Fruit fly (Drosophila melanogaster) whole organism, embryonic: ENCODE data around the gene CG43447.

Experiments
- Atf3 ChIP-seq: fragments of 200-800 bp; sonication (Bioruptor generic); optimal IDR thresholded peaks from 3 replicates; lab custom pipeline; 2016; ENCODE audit warnings: missing biosample characterization, missing genetic modification characterization
- CG10321 ChIP-seq: fragments of 200-800 bp; sonication (Bioruptor generic); IDR thresholded peaks from 2 replicates; pipeline ENCODE4 v1.3.6; 2022; ENCODE audit warnings: missing biosample characterization, missing genetic modification characterization
- CG11085 ChIP-seq: fragments of 200-800 bp; sonication (Bioruptor generic); IDR thresholded peaks from 2 replicates; pipeline ENCODE4 v1.3.6; 2022; ENCODE audit warnings: missing biosample characterization, missing genetic modification characterization
- CG11398 ChIP-seq: fragments of 200-800 bp; sonication (Bioruptor generic); optimal IDR thresholded peaks from 2 replicates; lab custom pipeline; 2016; ENCODE audit warnings: missing biosample characterization, missing genetic modification characterization
- CG11504 ChIP-seq: fragments of 200-800 bp; sonication (Bioruptor generic); optimal IDR thresholded peaks from 3 replicates; lab custom pipeline; 2019; ENCODE audit warnings: missing biosample characterization, mild to moderate bottlenecking, missing genetic modification characterization, moderate library complexity
- CG12155 ChIP-seq: fragments of 200-800 bp; sonication (Bioruptor generic); optimal IDR thresholded peaks from 3 replicates; lab custom pipeline; 2016; ENCODE audit warnings: missing biosample characterization, missing genetic modification characterization
- CG13775 ChIP-seq: fragments of 200-800 bp; sonication (Bioruptor generic); optimal IDR thresholded peaks from 3 replicates; lab custom pipeline; 2017; ENCODE audit warnings: missing biosample characterization, mild to moderate bottlenecking, missing genetic modification characterization
- CG14050 ChIP-seq: fragments of 200-800 bp; sonication (Bioruptor generic); IDR thresholded peaks from 3 replicates; pipeline ENCODE4 v1.3.6; 2022; ENCODE audit warnings: missing biosample characterization, missing genetic modification characterization
- CG16813 ChIP-seq: fragments of 200-800 bp; sonication (Bioruptor generic); IDR thresholded peaks from 3 replicates; pipeline ENCODE4 v1.3.6; 2022; ENCODE audit warnings: missing biosample characterization, missing genetic modification characterization; ENCODE audit not compliant: partially characterized antibody
- CG17829 ChIP-seq: fragments of 200-800 bp; optimal IDR thresholded peaks from 2 replicates; lab custom pipeline; 2019; ENCODE audit warnings: missing biosample characterization, mild to moderate bottlenecking, missing genetic modification characterization, moderate library complexity
- CG2120 ChIP-seq: fragments of 200-800 bp; sonication (Bioruptor generic); optimal IDR thresholded peaks from 3 replicates; lab custom pipeline; 2016; ENCODE audit warnings: missing biosample characterization, missing genetic modification characterization
- CG2129 ChIP-seq: fragments of 200-800 bp; sonication (Bioruptor generic); IDR thresholded peaks from 2 replicates; pipeline ENCODE4 v1.3.6; 2022; ENCODE audit warnings: missing biosample characterization, missing genetic modification characterization; ENCODE audit not compliant: partially characterized antibody
- CG2678 ChIP-seq: fragments of 200-800 bp; sonication (Bioruptor generic); optimal IDR thresholded peaks from 3 replicates; lab custom pipeline; 2019; ENCODE audit warnings: missing biosample characterization, mild to moderate bottlenecking, missing genetic modification characterization, moderate library complexity
- CG3407 ChIP-seq: fragments of 200-800 bp; sonication (Bioruptor generic); optimal IDR thresholded peaks from 2 replicates; lab custom pipeline; 2018; ENCODE audit warnings: missing biosample characterization, mild to moderate bottlenecking, missing genetic modification characterization
- CG34376 ChIP-seq: fragments of 200-800 bp; sonication (Bioruptor generic); optimal IDR thresholded peaks from 2 replicates; lab custom pipeline; 2018; ENCODE audit warnings: missing biosample characterization, mild to moderate bottlenecking, missing genetic modification characterization
- CG3847 ChIP-seq: fragments of 200-800 bp; sonication (Bioruptor generic); IDR thresholded peaks from 2 replicates; pipeline ENCODE4 v1.3.6; 2022; ENCODE audit warnings: missing biosample characterization, missing genetic modification characterization
- CG3995 ChIP-seq: fragments of 200-800 bp; sonication (Bioruptor generic); optimal IDR thresholded peaks from 3 replicates; lab custom pipeline; 2016; ENCODE audit warnings: missing biosample characterization, missing genetic modification characterization
- CG42726 ChIP-seq: fragments of 200-800 bp; sonication (Bioruptor generic); IDR thresholded peaks from 2 replicates; pipeline ENCODE4 v1.3.6; 2022; ENCODE audit warnings: missing biosample characterization, missing genetic modification characterization; ENCODE audit not compliant: partially characterized antibody
- CG7745 ChIP-seq: fragments of 200-800 bp; sonication (Bioruptor generic); optimal IDR thresholded peaks from 2 replicates; lab custom pipeline; 2018; ENCODE audit warnings: missing biosample characterization, mild to moderate bottlenecking, missing genetic modification characterization, moderate library complexity
- CG7928 ChIP-seq: fragments of 200-800 bp; sonication (Bioruptor generic); optimal IDR thresholded peaks from 2 replicates; lab custom pipeline; 2017; ENCODE audit warnings: missing biosample characterization, mild to moderate bottlenecking, missing genetic modification characterization
- CG8290 ChIP-seq, 3 experiments: fragments of 200-800 bp; sonication (Bioruptor generic); optimal IDR thresholded peaks; 2 replicates each; lab custom pipeline; 2016 to 2019; ENCODE audit warnings: missing biosample characterization in 3 of 3, missing genetic modification characterization in 3 of 3, mild to moderate bottlenecking in 2 of 3, moderate library complexity in 1 of 3
- CG8478 ChIP-seq: fragments of >200 bp; optimal IDR thresholded peaks from 2 replicates; lab custom pipeline; 2018
- CG8944 ChIP-seq: fragments of 200-800 bp; sonication (Bioruptor generic); optimal IDR thresholded peaks from 3 replicates; lab custom pipeline; 2016; ENCODE audit warnings: missing biosample characterization, missing genetic modification characterization
- D ChIP-seq, 2 experiments: fragments of 200-800 bp in 1 of 2; fragments of >200 bp in 1 of 2; sonication (Bioruptor generic) in 1 of 2; optimal IDR thresholded peaks; 2 replicates in 1 of 2; 3 replicates in 1 of 2; lab custom pipeline; 2017; ENCODE audit warnings: mild to moderate bottlenecking in 1 of 2, missing biosample characterization in 1 of 2, missing genetic modification characterization in 1 of 2, missing genetic modification reagents in 1 of 2
- D19B ChIP-seq: fragments of 200-800 bp; sonication (Bioruptor generic); optimal IDR thresholded peaks from 2 replicates; lab custom pipeline; 2017; ENCODE audit warnings: missing biosample characterization, mild to moderate bottlenecking, missing genetic modification characterization
- Fer2 ChIP-seq: fragments of 200-800 bp; sonication (Bioruptor generic); optimal IDR thresholded peaks from 2 replicates; lab custom pipeline; 2018; ENCODE audit warnings: missing biosample characterization, mild to moderate bottlenecking, missing genetic modification characterization, moderate library complexity
- Hr39 ChIP-seq: fragments of >200 bp; optimal IDR thresholded peaks from 2 replicates; lab custom pipeline; 2017
- Mes4 ChIP-seq: fragments of 200-800 bp; sonication (Bioruptor generic); optimal IDR thresholded peaks from 2 replicates; lab custom pipeline; 2016; ENCODE audit warnings: missing biosample characterization, missing genetic modification characterization
- PHDP ChIP-seq: fragments of 200-800 bp; sonication (Bioruptor generic); optimal IDR thresholded peaks from 3 replicates; lab custom pipeline; 2018; ENCODE audit warnings: missing biosample characterization, mild to moderate bottlenecking, missing genetic modification characterization, moderate library complexity
- Sox100B ChIP-seq: fragments of 200-800 bp; sonication (Bioruptor generic); optimal IDR thresholded peaks from 3 replicates; lab custom pipeline; 2018; ENCODE audit warnings: missing biosample characterization, mild to moderate bottlenecking, missing genetic modification characterization
- abd-A ChIP-seq: fragments of 200-800 bp; sonication (Bioruptor generic); optimal IDR thresholded peaks from 3 replicates; lab custom pipeline; 2019; ENCODE audit warnings: missing biosample characterization, mild to moderate bottlenecking, missing genetic modification characterization, moderate library complexity
- ase ChIP-seq: fragments of 200-800 bp; sonication (Bioruptor generic); IDR thresholded peaks from 3 replicates; pipeline ENCODE4 v1.3.6; 2022; ENCODE audit warnings: missing biosample characterization, missing genetic modification characterization
- bab2 ChIP-seq: fragments of 200-800 bp; sonication (Bioruptor generic); optimal IDR thresholded peaks from 2 replicates; lab custom pipeline; 2016; ENCODE audit warnings: missing biosample characterization, missing genetic modification characterization
- bcd ChIP-seq: fragments of 200-800 bp; sonication (Bioruptor generic); optimal IDR thresholded peaks from 2 replicates; lab custom pipeline; 2017; ENCODE audit warnings: missing biosample characterization, mild to moderate bottlenecking, missing genetic modification characterization
- btn ChIP-seq: fragments of 200-800 bp; sonication (Bioruptor generic); optimal IDR thresholded peaks from 2 replicates; lab custom pipeline; 2016; ENCODE audit warnings: missing biosample characterization, missing genetic modification characterization
- cwo ChIP-seq: fragments of 200-800 bp; sonication (Bioruptor generic); optimal IDR thresholded peaks from 3 replicates; lab custom pipeline; 2017; ENCODE audit warnings: missing biosample characterization, missing genetic modification characterization, mild to moderate bottlenecking, moderate library complexity, missing genetic modification reagents
- dati ChIP-seq: fragments of 200-800 bp; sonication (Bioruptor generic); IDR thresholded peaks from 2 replicates; pipeline ENCODE4 v1.3.6; 2022; ENCODE audit warnings: missing biosample characterization, missing genetic modification characterization
- dpn ChIP-seq, 2 experiments: fragments of 200-800 bp; sonication (Bioruptor generic); optimal IDR thresholded peaks; 3 replicates each; lab custom pipeline; 2016; ENCODE audit warnings: missing biosample characterization in 2 of 2, missing genetic modification characterization in 2 of 2
- fd64A ChIP-seq: fragments of 200-800 bp; sonication (Bioruptor generic); optimal IDR thresholded peaks from 3 replicates; lab custom pipeline; 2018; ENCODE audit warnings: missing biosample characterization, mild to moderate bottlenecking, missing genetic modification characterization
- hb ChIP-seq: fragments of 200-800 bp; sonication (Bioruptor generic); IDR thresholded peaks from 3 replicates; pipeline ENCODE4 v1.3.6; 2022; ENCODE audit warnings: missing biosample characterization, missing genetic modification characterization; ENCODE audit not compliant: partially characterized antibody
- nau ChIP-seq: fragments of 200-800 bp; sonication (Bioruptor generic); optimal IDR thresholded peaks from 3 replicates; lab custom pipeline; 2017; ENCODE audit warnings: missing biosample characterization, mild to moderate bottlenecking, missing genetic modification characterization, missing genetic modification reagents
- nerfin-2 ChIP-seq: fragments of 200-800 bp; sonication (Bioruptor generic); IDR thresholded peaks from 2 replicates; pipeline ENCODE4 v1.3.6; 2022; ENCODE audit warnings: missing biosample characterization, missing genetic modification characterization; ENCODE audit not compliant: partially characterized antibody
- otp ChIP-seq: fragments of 200-800 bp; sonication (Bioruptor generic); IDR thresholded peaks from 3 replicates; pipeline ENCODE4, ENCODE4 v1.3.6; 2022; ENCODE audit warnings: missing biosample characterization, missing genetic modification characterization
- pan ChIP-seq, 4 experiments: fragments of >200 bp in 3 of 4; fragments of 200-800 bp in 1 of 4; sonication (Bioruptor generic) in 1 of 4; optimal IDR thresholded peaks in 3 of 4; IDR thresholded peaks in 1 of 4; 2 replicates each; pipeline versions ENCODE4 v1.3.6 to Lab custom; 2017 to 2022; ENCODE audit warnings: missing biosample characterization in 2 of 4, missing genetic modification characterization in 2 of 4, mixed read lengths in 1 of 4
- rib ChIP-seq: fragments of 200-800 bp; sonication (Bioruptor generic); IDR thresholded peaks from 2 replicates; pipeline ENCODE4 v1.3.6; 2022; ENCODE audit warnings: missing biosample characterization, missing genetic modification characterization
- sens ChIP-seq: fragments of 200-800 bp; sonication (Bioruptor generic); peaks from one replicate; lab custom pipeline; 2016; ENCODE audit warnings: missing biosample characterization, missing genetic modification characterization
- sob ChIP-seq: fragments of 200-800 bp; sonication (Bioruptor generic); IDR thresholded peaks from 2 replicates; pipeline ENCODE4 v1.3.6; 2022; ENCODE audit warnings: missing biosample characterization, missing genetic modification characterization
- sr ChIP-seq: fragments of 200-800 bp; sonication (Bioruptor generic); IDR thresholded peaks from 3 replicates; pipeline ENCODE4 v1.3.6; 2022; ENCODE audit warnings: missing biosample characterization, missing genetic modification characterization
- unc-4 ChIP-seq: fragments of 200-800 bp; sonication (Bioruptor generic); IDR thresholded peaks from 2 replicates; pipeline ENCODE4 v1.3.6; 2022; ENCODE audit warnings: missing biosample characterization, missing genetic modification characterization; ENCODE audit not compliant: partially characterized antibody
- unpg ChIP-seq: fragments of 200-800 bp; sonication (Bioruptor generic); optimal IDR thresholded peaks from 3 replicates; lab custom pipeline; 2018; ENCODE audit warnings: missing biosample characterization, mild to moderate bottlenecking, missing genetic modification characterization, moderate library complexity

Gene CG43447

DNA sequence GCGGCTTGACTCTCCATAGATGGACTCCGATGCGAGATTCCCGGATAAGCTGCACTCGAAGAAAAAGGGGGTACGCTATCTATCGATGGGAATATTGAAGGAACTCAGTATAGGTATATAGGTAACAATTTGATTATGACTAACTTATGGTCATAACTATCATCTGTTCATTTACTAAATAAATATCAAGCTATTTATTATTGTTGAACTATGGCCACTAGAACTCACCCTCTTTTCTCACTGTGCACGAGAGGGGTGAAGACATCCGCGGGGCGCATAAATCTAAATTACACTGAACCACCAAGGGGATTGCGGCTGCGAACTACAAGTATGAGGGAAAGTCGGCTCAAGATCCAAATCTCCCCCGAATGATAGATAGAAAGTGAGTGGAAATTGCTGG, 516 bp downstream of the CG43447 start, which contains the start of gene CG44290 (continued):
- TF ChIP-seq PHDP (tag; lab: Kevin White, UChicago) = no peak
- no peak for TF ChIP-seq abd-A (tag; lab: Kevin White, UChicago)
- no peak for TF ChIP-seq sr (GFP tag; lab: Robert Waterston, UW)
- TF ChIP-seq cwo = no peak
- TF ChIP-seq CG2129 (GFP tag; lab: Robert Waterston, UW) = no peak
- TF ChIP-seq dati (GFP tag; lab: Robert Waterston, UW) = no peak
- peak; percentile 48 for TF ChIP-seq CG3407 (GFP tag; lab: Kevin White, UChicago)
- TF ChIP-seq CG8944 (GFP tag; lab: Kevin White, UChicago) = no peak
- TF ChIP-seq CG10321 = no peak
- TF ChIP-seq CG8478 = no peak
- TF ChIP-seq CG42726 (GFP tag; lab: Robert Waterston, UW) = no peak
- no peak for TF ChIP-seq rib (GFP tag; lab: Robert Waterston, UW)
- TF ChIP-seq Mes4 (GFP tag; lab: Kevin White, UChicago) = no peak
- TF ChIP-seq hb (GFP tag; lab: Robert Waterston, UW) = no peak
- no peak for TF ChIP-seq CG11398
- TF ChIP-seq CG7928 (GFP tag; lab: Kevin White, UChicago) = no peak
- no peak for TF ChIP-seq btn (GFP tag; lab: Kevin White, UChicago)
- TF ChIP-seq CG17829 (tag; lab: Kevin White, UChicago) = peak; percentile 84
- TF ChIP-seq Fer2 (tag; lab: Kevin White, UChicago) = no peak
- peak; percentile 66; the same call in 1 of the 3 replicates for TF ChIP-seq otp (GFP tag; lab: Robert Waterston, UW)
- no peak for TF ChIP-seq CG2120 (GFP tag; lab: Kevin White, UChicago)
- no peak for TF ChIP-seq ase (GFP tag; lab: Robert Waterston, UW)
- no peak for TF ChIP-seq nerfin-2 (GFP tag; lab: Robert Waterston, UW)
- TF ChIP-seq dpn (GFP tag; optimal IDR thresholded peaks at IDR 0.05; lab: Kevin White, UChicago) = peak in 1 of 2 experiments; percentile 17
- TF ChIP-seq CG3995 (GFP tag; lab: Kevin White, UChicago) = no peak
- no peak for TF ChIP-seq CG13775 (GFP tag; lab: Kevin White, UChicago)
- TF ChIP-seq bab2 (GFP tag; lab: Kevin White, UChicago) = peak; percentile 42
- TF ChIP-seq nau (GFP tag; lab: Kevin White, UChicago) = no peak
- TF ChIP-seq Atf3 (GFP tag; lab: Kevin White, UChicago) = no peak
- TF ChIP-seq unc-4 (GFP tag; lab: Robert Waterston, UW) = no peak
- no peak for TF ChIP-seq fd64A (GFP tag; lab: Kevin White, UChicago)
- peak; percentile 96 for TF ChIP-seq sens (GFP tag; lab: Kevin White, UChicago)
- TF ChIP-seq CG3847 (GFP tag; lab: Robert Waterston, UW) = no peak
- TF ChIP-seq CG14050 (GFP tag; lab: Robert Waterston, UW) = no peak
- TF ChIP-seq D (optimal IDR thresholded peaks at IDR 0.05; lab: Kevin White, UChicago) = no peak
- TF ChIP-seq D (GFP tag; optimal IDR thresholded peaks at IDR 0.05; lab: Kevin White, UChicago) = peak; percentile 66
- no peak for TF ChIP-seq D19B (GFP tag; lab: Kevin White, UChicago)
- TF ChIP-seq CG11504 (tag; lab: Kevin White, UChicago) = peak; percentile 65
- peak; percentile 74 for TF ChIP-seq CG2678 (tag; lab: Kevin White, UChicago)
- TF ChIP-seq pan (optimal IDR thresholded peaks at IDR 0.05; lab: Kevin White, UChicago) = no peak
- no peak for TF ChIP-seq pan (GFP tag; optimal IDR thresholded peaks at IDR 0.05 in 1 of 2, IDR thresholded peaks at IDR 0.05 in 1 of 2)
- TF ChIP-seq Hr39 (lab: Kevin White, UChicago) = no peak
- TF ChIP-seq Sox100B (GFP tag; lab: Kevin White, UChicago) = peak; percentile 25
- TF ChIP-seq unpg (GFP tag; lab: Kevin White, UChicago) = peak; percentile 47
- peak; percentile 21 for TF ChIP-seq bcd (GFP tag; lab: Kevin White, UChicago)
- no peak for TF ChIP-seq CG34376 (GFP tag; lab: Kevin White, UChicago)
- no peak for TF ChIP-seq CG11085 (GFP tag; lab: Robert Waterston, UW)
- no peak for TF ChIP-seq CG7745
- TF ChIP-seq sob = no peak
- no peak for TF ChIP-seq CG16813 (GFP tag; lab: Robert Waterston, UW)
- no peak for TF ChIP-seq CG12155 (GFP tag; lab: Kevin White, UChicago)
- no peak for TF ChIP-seq CG8290 (GFP tag; optimal IDR thresholded peaks at IDR 0.05; lab: Kevin White, UChicago)
- no peak for TF ChIP-seq CG8290 (tag; optimal IDR thresholded peaks at IDR 0.05; lab: Kevin White, UChicago)
